Worm (Caenorhabditis elegans) whole organism, mixed stage, embryonic: ENCODE results near the gene Y37E11B.6.

ENCODE experiments used
- M03D4.4 ChIP-seq: sonication (generic microtip); optimal IDR thresholded peaks from 2 replicates; lab custom pipeline; 2017; ENCODE audit warnings: mild to moderate bottlenecking, missing genetic modification characterization, missing compliant biosample characterization
- bed-3 ChIP-seq: fragments of 200-800 bp; sonication (Bioruptor generic); optimal IDR thresholded peaks from 3 replicates; lab custom pipeline; 2018; ENCODE audit warnings: mild to moderate bottlenecking, missing genetic modification characterization, moderate library complexity, missing compliant biosample characterization
- blmp-1 ChIP-seq: fragments of 150-350 bp; optimal IDR thresholded peaks from 2 replicates; lab custom pipeline; 2014; ENCODE audit warnings: missing biosample characterization, missing genetic modification characterization
- ceh-39 ChIP-seq: fragments of 150-350 bp; optimal IDR thresholded peaks from 2 replicates; lab custom pipeline; 2014; ENCODE audit warnings: missing biosample characterization, missing genetic modification characterization
- ceh-43 ChIP-seq: fragments of 200-800 bp; sonication (Bioruptor generic); optimal IDR thresholded peaks from 2 replicates; lab custom pipeline; 2018; ENCODE audit warnings: mild to moderate bottlenecking, missing genetic modification characterization, moderate library complexity, missing compliant biosample characterization
- ceh-83 ChIP-seq: fragments of 200-800 bp; sonication (Bioruptor generic); optimal IDR thresholded peaks from 2 replicates; lab custom pipeline; 2018; ENCODE audit warnings: mild to moderate bottlenecking, missing genetic modification characterization, missing compliant biosample characterization
- cnd-1 ChIP-seq: fragments of 200-800 bp; sonication (Bioruptor generic); optimal IDR thresholded peaks from 2 replicates; lab custom pipeline; 2018; ENCODE audit warnings: mild to moderate bottlenecking, missing genetic modification characterization, missing compliant biosample characterization
- drap-1 ChIP-seq: fragments of 200-800 bp; sonication (Bioruptor generic); optimal IDR thresholded peaks from 3 replicates; lab custom pipeline; 2018; ENCODE audit warnings: mild to moderate bottlenecking, missing genetic modification characterization, missing compliant biosample characterization
- elt-1 ChIP-seq: sonication (generic microtip); optimal IDR thresholded peaks from 2 replicates; lab custom pipeline; 2017; ENCODE audit warnings: missing genetic modification characterization, mild to moderate bottlenecking, missing compliant biosample characterization, antibody characterized with exemption, moderate library complexity, borderline replicate concordance; ENCODE audit not compliant: insufficient read depth
- elt-3 ChIP-seq: fragments of 150-350 bp; optimal IDR thresholded peaks from 2 replicates; lab custom pipeline; 2014; ENCODE audit warnings: missing biosample characterization, missing genetic modification characterization
- flh-1 ChIP-seq: fragments of 200-800 bp; sonication (Bioruptor generic); optimal IDR thresholded peaks from 2 replicates; lab custom pipeline; 2018; ENCODE audit warnings: mild to moderate bottlenecking, missing genetic modification characterization, moderate library complexity, missing compliant biosample characterization
- ham-2 ChIP-seq: fragments of 200-800 bp; sonication (Bioruptor generic); optimal IDR thresholded peaks from 2 replicates; lab custom pipeline; 2018; ENCODE audit warnings: mild to moderate bottlenecking, missing genetic modification characterization, missing compliant biosample characterization
- lin-13 ChIP-seq: fragments of 150-350 bp; optimal IDR thresholded peaks from 2 replicates; lab custom pipeline; 2014; ENCODE audit warnings: missing biosample characterization, missing genetic modification characterization
- lin-32 ChIP-seq: fragments of 200-800 bp; sonication (Bioruptor generic); optimal IDR thresholded peaks from 2 replicates; lab custom pipeline; 2018; ENCODE audit warnings: mild to moderate bottlenecking, missing genetic modification characterization, missing compliant biosample characterization
- lsy-2 ChIP-seq: fragments of 150-350 bp; optimal IDR thresholded peaks from 2 replicates; lab custom pipeline; 2014; ENCODE audit warnings: missing biosample characterization, missing genetic modification characterization
- mab-5 ChIP-seq: fragments of 150-350 bp; optimal IDR thresholded peaks from 2 replicates; lab custom pipeline; 2014; ENCODE audit warnings: missing biosample characterization, missing genetic modification characterization
- mep-1 ChIP-seq: fragments of 150-350 bp; optimal IDR thresholded peaks from 2 replicates; lab custom pipeline; 2017; ENCODE audit warnings: missing biosample characterization, missing genetic modification reagents, missing genetic modification characterization, inconsistent platforms
- mls-2 ChIP-seq: sonication (generic microtip); optimal IDR thresholded peaks from 2 replicates; lab custom pipeline; 2016; ENCODE audit warnings: mild to moderate bottlenecking, missing genetic modification characterization, moderate library complexity, missing compliant biosample characterization
- nhr-12 ChIP-seq: fragments of 150-350 bp; optimal IDR thresholded peaks from 2 replicates; lab custom pipeline; 2014; ENCODE audit warnings: missing biosample characterization, missing genetic modification characterization
- nhr-2 ChIP-seq: fragments of 150-350 bp; optimal IDR thresholded peaks from 2 replicates; lab custom pipeline; 2014; ENCODE audit warnings: missing biosample characterization, missing genetic modification characterization
- nhr-237 ChIP-seq: fragments of 150-350 bp; optimal IDR thresholded peaks from 2 replicates; lab custom pipeline; 2014; ENCODE audit warnings: missing biosample characterization, missing genetic modification characterization
- nhr-28 ChIP-seq: fragments of 150-350 bp; optimal IDR thresholded peaks from 2 replicates; lab custom pipeline; 2014; ENCODE audit warnings: missing biosample characterization, missing genetic modification characterization
- nhr-76 ChIP-seq: sonication (generic microtip); optimal IDR thresholded peaks from 2 replicates; lab custom pipeline; 2017; ENCODE audit warnings: missing biosample characterization, missing genetic modification characterization
- pha-4 ChIP-seq: fragments of 150-350 bp; optimal IDR thresholded peaks from 2 replicates; lab custom pipeline; 2018; ENCODE audit warnings: missing biosample characterization, missing genetic modification reagents, missing genetic modification characterization
- sem-2 ChIP-seq: fragments of 200-800 bp; sonication (Bioruptor generic); optimal IDR thresholded peaks from 2 replicates; lab custom pipeline; 2018; ENCODE audit warnings: mild to moderate bottlenecking, missing genetic modification characterization, missing compliant biosample characterization
- snpc-4 ChIP-seq: fragments of 150-350 bp; optimal IDR thresholded peaks from 2 replicates; lab custom pipeline; 2014; ENCODE audit warnings: missing biosample characterization, missing genetic modification characterization
- sptf-1 ChIP-seq: sonication (generic microtip); optimal IDR thresholded peaks from 2 replicates; lab custom pipeline; 2017; ENCODE audit warnings: mild to moderate bottlenecking, missing genetic modification characterization, moderate library complexity, missing compliant biosample characterization
- tbx-8 ChIP-seq: fragments of 200-800 bp; sonication (Bioruptor generic); optimal IDR thresholded peaks from 2 replicates; lab custom pipeline; 2018; ENCODE audit warnings: mild to moderate bottlenecking, missing genetic modification characterization, moderate library complexity, missing compliant biosample characterization
- unc-120 ChIP-seq: sonication (generic microtip); optimal IDR thresholded peaks from 2 replicates; lab custom pipeline; 2017; ENCODE audit warnings: missing genetic modification characterization, missing compliant biosample characterization; ENCODE audit not compliant: poor library complexity, severe bottlenecking
- unc-39 ChIP-seq: fragments of 150-350 bp; optimal IDR thresholded peaks from 2 replicates; lab custom pipeline; 2014; ENCODE audit warnings: missing biosample characterization, missing genetic modification characterization
- unc-62 ChIP-seq: fragments of 150-350 bp; optimal IDR thresholded peaks from 2 replicates; lab custom pipeline; 2014; ENCODE audit warnings: missing biosample characterization, missing genetic modification reagents, missing genetic modification characterization

Y37E11B.6 gene

ce11 chrIV:3564901-3565300, 34.2 kb downstream of the Y37E11B.6 start, which contains the start of gene sre-5:
Gene sre-5 (plus strand): TSS chrIV:3565201.
- no peak for TF ChIP-seq nhr-12 (tag; lab: Kevin White, UChicago)
- TF ChIP-seq ham-2 (GFP tag; lab: Kevin White, UChicago): no peak
- no peak for TF ChIP-seq lin-13 (tag; lab: Kevin White, UChicago)
- no peak for TF ChIP-seq unc-39 (tag; lab: Kevin White, UChicago)
- TF ChIP-seq lsy-2 (tag; lab: Kevin White, UChicago): no peak
- TF ChIP-seq blmp-1: no peak
- TF ChIP-seq snpc-4 (tag; lab: Kevin White, UChicago): no peak
- TF ChIP-seq sptf-1 (tag; lab: Kevin White, UChicago): no peak
- TF ChIP-seq drap-1 (GFP tag; lab: Kevin White, UChicago): no peak
- TF ChIP-seq mep-1 (tag; lab: Kevin White, UChicago): no peak
- no peak for TF ChIP-seq ceh-39 (tag; lab: Kevin White, UChicago)
- TF ChIP-seq sem-2 (GFP tag; lab: Kevin White, UChicago): no peak
- no peak for TF ChIP-seq nhr-76 (tag; lab: Kevin White, UChicago)
- no peak for TF ChIP-seq unc-62 (GFP tag; lab: Kevin White, UChicago)
- TF ChIP-seq ceh-83 (GFP tag; lab: Kevin White, UChicago): no peak

DNA sequence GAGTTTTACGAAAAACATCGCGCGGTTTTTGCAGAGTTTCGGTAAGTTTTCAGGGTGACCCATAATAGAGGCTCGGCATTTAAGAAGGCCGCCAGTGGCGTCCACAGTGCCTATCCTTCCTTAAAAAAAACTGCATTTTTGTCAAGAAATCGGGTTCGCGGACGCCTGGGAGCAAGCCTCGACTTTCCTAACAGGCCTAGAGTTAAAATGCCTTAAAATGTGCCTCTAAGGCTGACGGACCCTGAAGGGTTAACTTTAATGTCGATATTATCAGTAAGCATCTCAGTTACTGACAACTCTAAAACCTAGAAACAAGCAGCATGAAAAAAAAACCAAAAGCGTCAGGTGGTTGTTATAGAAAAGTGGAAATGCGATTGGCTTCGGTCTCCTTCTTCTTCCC, 39.9 kb downstream of the Y37E11B.6 start:
- TF ChIP-seq tbx-8 (GFP tag; lab: Kevin White, UChicago): no peak
- no peak for TF ChIP-seq ham-2 (GFP tag; lab: Kevin White, UChicago)
- TF ChIP-seq ceh-39 (tag; lab: Kevin White, UChicago): no peak
- TF ChIP-seq snpc-4 (tag; lab: Kevin White, UChicago): no peak
- no peak for TF ChIP-seq unc-39 (tag; lab: Kevin White, UChicago)
- TF ChIP-seq M03D4.4 (tag; lab: Kevin White, UChicago): no peak
- TF ChIP-seq cnd-1 (tag; lab: Kevin White, UChicago): no peak
- TF ChIP-seq nhr-12 (tag; lab: Kevin White, UChicago): no peak
- no peak for TF ChIP-seq lin-13 (tag; lab: Kevin White, UChicago)
- TF ChIP-seq bed-3 (GFP tag; lab: Kevin White, UChicago): no peak
- no peak for TF ChIP-seq mep-1 (tag; lab: Kevin White, UChicago)
- TF ChIP-seq nhr-2 (tag; lab: Kevin White, UChicago): no peak
- no peak for TF ChIP-seq drap-1 (GFP tag; lab: Kevin White, UChicago)
- no peak for TF ChIP-seq mab-5 (tag; lab: Kevin White, UChicago)
- TF ChIP-seq unc-120 (tag; lab: Kevin White, UChicago): no peak
- TF ChIP-seq mls-2 (tag; lab: Kevin White, UChicago): no peak
- no peak for TF ChIP-seq elt-1 (tag; lab: Kevin White, UChicago)
- no peak for TF ChIP-seq ceh-43 (GFP tag; lab: Kevin White, UChicago)
- no peak for TF ChIP-seq sem-2 (GFP tag; lab: Kevin White, UChicago)
- TF ChIP-seq flh-1 (GFP tag; lab: Kevin White, UChicago): no peak

ce11 chrIV:3557331-3557730, 41.8 kb downstream of the Y37E11B.6 start, which contains the start of gene osm-9:
Gene osm-9 (minus strand): TSS chrIV:3557431.
- TF ChIP-seq nhr-237: no peak
- TF ChIP-seq nhr-2 (tag; lab: Kevin White, UChicago): no peak
- TF ChIP-seq ceh-83 (GFP tag; lab: Kevin White, UChicago): no peak
- no peak for TF ChIP-seq flh-1 (GFP tag; lab: Kevin White, UChicago)
- TF ChIP-seq elt-3 (tag; lab: Kevin White, UChicago): no peak
- TF ChIP-seq ham-2 (GFP tag; lab: Kevin White, UChicago): no peak
- TF ChIP-seq ceh-43 (GFP tag; lab: Kevin White, UChicago): no peak
- TF ChIP-seq unc-39 (tag; lab: Kevin White, UChicago): no peak
- TF ChIP-seq nhr-28 (tag; lab: Kevin White, UChicago): no peak
- TF ChIP-seq mab-5 (tag; lab: Kevin White, UChicago): no peak

DNA sequence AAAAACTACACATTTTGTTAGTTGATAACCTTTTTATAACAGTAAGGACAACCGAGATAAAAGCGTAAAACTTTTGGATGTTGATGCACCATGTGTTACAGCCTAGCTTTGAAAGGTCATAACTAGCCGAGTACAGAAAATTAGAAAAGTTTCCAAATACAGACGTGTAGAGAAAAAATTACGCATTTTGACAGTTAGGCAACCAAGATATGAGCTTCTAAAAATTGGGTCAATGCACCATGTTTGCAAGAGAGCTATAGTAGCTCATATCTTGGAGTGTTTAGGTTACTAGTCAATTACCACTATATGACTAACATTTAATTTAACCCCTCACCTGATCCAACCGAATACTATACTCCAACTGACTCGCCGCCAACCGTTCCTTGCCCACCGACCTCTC, 46.2 kb downstream of the Y37E11B.6 start:
- TF ChIP-seq mab-5 (tag; lab: Kevin White, UChicago) (no peak), unc-62 (GFP tag; lab: Kevin White, UChicago) (no peak), lin-32 (GFP tag; lab: Kevin White, UChicago) (no peak), sem-2 (GFP tag; lab: Kevin White, UChicago) (no peak), ceh-39 (tag; lab: Kevin White, UChicago) (no peak), unc-39 (tag; lab: Kevin White, UChicago) (no peak), sptf-1 (tag; lab: Kevin White, UChicago) (no peak), lin-13 (tag; lab: Kevin White, UChicago) (no peak), pha-4 (tag; lab: Kevin White, UChicago) (no peak), ceh-43 (GFP tag; lab: Kevin White, UChicago) (no peak), M03D4.4 (tag; lab: Kevin White, UChicago) (no peak), drap-1 (GFP tag; lab: Kevin White, UChicago) (no peak), flh-1 (GFP tag; lab: Kevin White, UChicago) (no peak), elt-1 (tag; lab: Kevin White, UChicago) (no peak), mls-2 (tag; lab: Kevin White, UChicago) (no peak), unc-120 (tag; lab: Kevin White, UChicago) (no peak), nhr-76 (tag; lab: Kevin White, UChicago) (no peak), bed-3 (GFP tag; lab: Kevin White, UChicago) (no peak)
